Worm (Caenorhabditis elegans) whole organism, late embryonic: Measurements from ENCODE around the gene daf-11.

Source experiments
- C08G9.2 ChIP-seq: sonication (generic microtip); optimal IDR thresholded peaks from 2 replicates; lab custom pipeline; 2016; ENCODE audit warnings: mild to moderate bottlenecking, missing genetic modification characterization, moderate library complexity, missing compliant biosample characterization
- C38D4.7 ChIP-seq: fragments of 200-800 bp; sonication (Bioruptor generic); optimal IDR thresholded peaks from 2 replicates; lab custom pipeline; 2018; ENCODE audit warnings: mild to moderate bottlenecking, missing genetic modification characterization, moderate library complexity, missing compliant biosample characterization
- T23F11.4 ChIP-seq: fragments of 200-800 bp; sonication (Bioruptor generic); optimal IDR thresholded peaks from 2 replicates; lab custom pipeline; 2018; ENCODE audit warnings: mild to moderate bottlenecking, missing genetic modification characterization, missing compliant biosample characterization
- Y22D7AL.16 ChIP-seq: sonication (generic microtip); optimal IDR thresholded peaks from 2 replicates; lab custom pipeline; 2016; ENCODE audit warnings: missing genetic modification characterization, missing compliant biosample characterization
- ahr-1 ChIP-seq: sonication (generic microtip); optimal IDR thresholded peaks from 2 replicates; lab custom pipeline; 2016; ENCODE audit warnings: missing genetic modification characterization, missing compliant biosample characterization
- ceh-14 ChIP-seq: sonication (generic microtip); optimal IDR thresholded peaks from 2 replicates; lab custom pipeline; 2016; ENCODE audit warnings: missing genotype, missing genetic modification characterization, missing compliant biosample characterization
- ceh-34 ChIP-seq: sonication (generic microtip); optimal IDR thresholded peaks from 2 replicates; lab custom pipeline; 2016; ENCODE audit warnings: mild to moderate bottlenecking, missing genetic modification characterization, missing compliant biosample characterization
- ceh-45 ChIP-seq: fragments of 200-800 bp; sonication (Bioruptor generic); IDR thresholded peaks from 2 replicates; pipeline ENCODE4 v1.3.6; 2022; ENCODE audit warnings: missing genetic modification reagents, missing genetic modification characterization, missing compliant biosample characterization
- che-1 ChIP-seq: sonication (generic microtip); optimal IDR thresholded peaks from 2 replicates; lab custom pipeline; 2016; ENCODE audit warnings: mild to moderate bottlenecking, missing genetic modification characterization, missing compliant biosample characterization
- dmd-4 ChIP-seq: sonication (generic microtip); optimal IDR thresholded peaks from 2 replicates; lab custom pipeline; 2016; ENCODE audit warnings: borderline replicate concordance, missing genetic modification characterization, missing compliant biosample characterization
- dve-1 ChIP-seq: sonication (generic microtip); optimal IDR thresholded peaks from 2 replicates; lab custom pipeline; 2017; ENCODE audit warnings: antibody characterized with exemption, mild to moderate bottlenecking, missing genetic modification characterization, missing compliant biosample characterization
- fax-1 ChIP-seq: sonication (generic microtip); optimal IDR thresholded peaks from 2 replicates; lab custom pipeline; 2016; ENCODE audit warnings: missing genotype, missing genetic modification characterization, missing compliant biosample characterization
- fkh-10 ChIP-seq: fragments of 150-350 bp; optimal IDR thresholded peaks from 2 replicates; lab custom pipeline; 2014; ENCODE audit warnings: missing biosample characterization, missing genetic modification reagents, missing genetic modification characterization
- hlh-13 ChIP-seq: fragments of 200-800 bp; sonication (Bioruptor generic); optimal IDR thresholded peaks from 2 replicates; lab custom pipeline; 2018; ENCODE audit warnings: mild to moderate bottlenecking, missing genetic modification characterization, missing compliant biosample characterization
- hlh-30 ChIP-seq: sonication (generic microtip); optimal IDR thresholded peaks from 2 replicates; lab custom pipeline; 2017; ENCODE audit warnings: antibody characterized with exemption, missing genetic modification characterization, missing compliant biosample characterization; ENCODE audit not compliant: insufficient read depth
- lim-6 ChIP-seq: sonication (generic microtip); optimal IDR thresholded peaks from 2 replicates; lab custom pipeline; 2016; ENCODE audit warnings: missing genetic modification characterization, missing compliant biosample characterization
- lin-11 ChIP-seq: fragments of 200-800 bp; sonication (Bioruptor generic); optimal IDR thresholded peaks from 2 replicates; lab custom pipeline; 2018; ENCODE audit warnings: mild to moderate bottlenecking, missing genetic modification characterization, missing compliant biosample characterization
- nhr-11 ChIP-seq: fragments of 150-350 bp; optimal IDR thresholded peaks from 2 replicates; lab custom pipeline; 2014; ENCODE audit warnings: missing biosample characterization, missing genetic modification characterization
- odd-2 ChIP-seq: sonication (generic microtip); optimal IDR thresholded peaks from 2 replicates; lab custom pipeline; 2017; ENCODE audit warnings: antibody characterized with exemption, mild to moderate bottlenecking, missing genetic modification characterization, missing compliant biosample characterization
- pag-3 ChIP-seq: sonication (generic microtip); optimal IDR thresholded peaks from 2 replicates; lab custom pipeline; 2016; ENCODE audit warnings: missing compliant biosample characterization, missing genetic modification characterization, borderline replicate concordance
- pax-1 ChIP-seq: fragments of 150-350 bp; optimal IDR thresholded peaks from 2 replicates; lab custom pipeline; 2014; ENCODE audit warnings: missing biosample characterization, missing genetic modification characterization
- pqm-1 ChIP-seq: sonication (generic microtip); optimal IDR thresholded peaks from 2 replicates; lab custom pipeline; 2016; ENCODE audit warnings: missing genetic modification characterization, missing compliant biosample characterization
- pros-1 ChIP-seq: fragments of 150-350 bp; optimal IDR thresholded peaks from 2 replicates; lab custom pipeline; 2014; ENCODE audit warnings: missing biosample characterization, missing genetic modification reagents, missing genetic modification characterization
- ref-2 ChIP-seq: sonication (generic microtip); optimal IDR thresholded peaks from 2 replicates; lab custom pipeline; 2016; ENCODE audit warnings: missing genetic modification characterization, missing compliant biosample characterization
- rnt-1 ChIP-seq: sonication (generic microtip); optimal IDR thresholded peaks from 2 replicates; lab custom pipeline; 2016; ENCODE audit warnings: missing genetic modification characterization, missing compliant biosample characterization
- sdc-2 ChIP-seq: sonication (generic microtip); optimal IDR thresholded peaks from 2 replicates; lab custom pipeline; 2016; ENCODE audit warnings: missing genotype, missing genetic modification characterization, missing compliant biosample characterization
- sox-2 ChIP-seq: fragments of 200-800 bp; sonication (Bioruptor generic); IDR thresholded peaks from 2 replicates; pipeline ENCODE4 v1.3.6; 2022; ENCODE audit warnings: missing genetic modification reagents, missing genetic modification characterization, missing compliant biosample characterization
- ttx-3 ChIP-seq: sonication (generic microtip); optimal IDR thresholded peaks from 2 replicates; lab custom pipeline; 2016; ENCODE audit warnings: missing genetic modification reagents, missing genetic modification characterization, missing compliant biosample characterization
- unc-3 ChIP-seq, 2 experiments: fragments of 200-800 bp in 1 of 2; sonication (Bioruptor generic) in 1 of 2; sonication (generic microtip) in 1 of 2; conservative IDR thresholded peaks in 1 of 2; optimal IDR thresholded peaks in 1 of 2; 2 replicates each; pipeline versions ENCODE4 v1.3.6 to Lab custom; 2016 to 2022; ENCODE audit warnings: missing compliant biosample characterization in 2 of 2, missing genetic modification characterization in 2 of 2, missing genetic modification reagents in 1 of 2
- unc-42 ChIP-seq: sonication (generic microtip); optimal IDR thresholded peaks from 2 replicates; lab custom pipeline; 2016; ENCODE audit warnings: missing genotype, missing genetic modification characterization, missing compliant biosample characterization
- unc-55 ChIP-seq: sonication (generic microtip); optimal IDR thresholded peaks from 2 replicates; lab custom pipeline; 2017; ENCODE audit warnings: missing biosample characterization, missing genetic modification reagents, missing genetic modification characterization
- ztf-16 ChIP-seq: sonication (generic microtip); optimal IDR thresholded peaks from 2 replicates; lab custom pipeline; 2017; ENCODE audit warnings: missing genetic modification characterization, missing compliant biosample characterization

daf-11 gene

DNA sequence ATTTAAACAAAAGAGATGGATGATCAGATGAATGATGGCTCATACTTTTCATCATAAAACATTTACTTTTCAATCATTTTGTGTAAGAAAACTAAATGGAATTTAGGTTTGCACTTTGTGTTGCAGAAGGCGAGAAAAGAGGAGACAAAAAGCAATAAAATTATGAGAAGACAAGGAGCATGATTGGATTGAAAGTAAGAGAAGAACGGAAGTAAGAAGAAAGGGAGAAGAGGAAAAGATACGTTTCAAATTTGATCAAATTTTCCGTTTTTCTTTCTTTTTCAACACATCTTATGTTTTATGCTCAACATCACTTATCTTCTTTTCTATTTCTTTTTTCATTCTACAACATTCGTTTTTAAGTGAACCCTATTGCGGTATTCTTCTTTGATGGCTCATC is 21.2 kb downstream of the daf-11 start:
- no peak for TF ChIP-seq pqm-1 (tag; lab: Kevin White, UChicago)
- peak; percentile 66 for TF ChIP-seq unc-42 (tag; lab: Kevin White, UChicago)

ce11 chrV:11697482-11697881 is 28.4 kb downstream of the daf-11 start:
- no peak for TF ChIP-seq sox-2 (GFP tag; lab: Robert Waterston, UW)
- TF ChIP-seq unc-42 (tag; lab: Kevin White, UChicago) = peak; percentile 85
- TF ChIP-seq ahr-1 = no peak
- no peak for TF ChIP-seq fax-1
- TF ChIP-seq ceh-34 (tag; lab: Kevin White, UChicago) = no peak
- no peak for TF ChIP-seq lim-6 (tag; lab: Kevin White, UChicago)
- no peak for TF ChIP-seq Y22D7AL.16 (tag; lab: Kevin White, UChicago)
- TF ChIP-seq pag-3 = no peak
- TF ChIP-seq pax-1 (tag; lab: Kevin White, UChicago) = no peak

DNA sequence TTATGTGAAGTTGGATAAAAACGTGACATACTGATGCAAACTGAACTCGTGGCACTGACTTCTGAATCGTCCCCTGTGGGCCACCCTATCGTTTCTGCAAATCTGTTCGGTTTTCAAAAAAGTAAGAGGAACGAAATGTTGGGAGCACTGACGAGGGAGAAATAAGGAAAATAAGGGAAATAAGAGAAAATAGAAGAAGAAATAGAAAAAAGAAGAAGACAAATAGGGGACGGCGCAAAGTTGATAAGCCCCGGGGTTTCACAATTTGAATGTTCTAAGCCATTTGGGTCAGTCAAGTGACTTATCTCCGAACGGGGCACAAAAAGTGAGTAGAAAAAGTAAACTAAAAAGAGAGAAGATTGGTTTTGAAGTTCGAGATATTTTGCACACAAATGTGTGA is 30.3 kb downstream of the daf-11 start, which contains the start of gene W05E10.5:
W05E10.5 (minus strand) TSS at position 101 of the 400 bp plus-strand sequence.
- TF ChIP-seq ceh-45 (GFP tag; lab: Robert Waterston, UW) = no peak
- TF ChIP-seq unc-3 (GFP tag; conservative IDR thresholded peaks at IDR 0.05; lab: Robert Waterston, UW) = no peak
- no peak for TF ChIP-seq unc-3 (tag; optimal IDR thresholded peaks at IDR 0.05; lab: Kevin White, UChicago)
- TF ChIP-seq fax-1 = no peak
- no peak for TF ChIP-seq ceh-14
- TF ChIP-seq ceh-34 (tag; lab: Kevin White, UChicago) = no peak
- no peak for TF ChIP-seq ref-2 (tag; lab: Kevin White, UChicago)
- TF ChIP-seq rnt-1 (tag; lab: Kevin White, UChicago) = no peak
- TF ChIP-seq sdc-2 = no peak

DNA sequence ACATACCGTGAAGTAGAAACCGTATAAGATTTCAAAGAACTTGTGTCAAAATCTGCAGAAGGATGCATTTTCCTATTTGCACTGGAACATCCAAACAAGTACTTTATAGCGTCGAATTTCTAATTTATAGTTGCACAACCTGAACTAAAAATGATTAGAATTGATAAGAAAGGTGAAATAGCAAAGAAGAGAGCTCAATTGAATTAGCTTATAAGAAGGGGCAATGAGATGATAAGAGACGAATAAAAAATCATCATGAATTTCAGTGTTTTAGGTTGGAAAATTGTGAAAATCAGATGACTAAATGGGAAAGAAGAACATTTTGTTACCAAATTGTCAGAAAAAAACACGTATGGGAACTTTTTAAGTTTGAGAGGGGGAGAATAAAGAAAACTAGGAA is 34.3 kb downstream of the daf-11 start, which contains the start of gene W05E10.1:
W05E10.1 (minus strand) TSS at position 139 of the 400 bp plus-strand sequence.
- TF ChIP-seq hlh-13 (GFP tag; lab: Kevin White, UChicago) (no peak), pax-1 (tag; lab: Kevin White, UChicago) (no peak), lin-11 (no peak), C38D4.7 (GFP tag; lab: Kevin White, UChicago) (no peak)
- TF ChIP-seq, all 69 proteins: peak for 0

ce11 chrV:11686877-11687276 is 39.0 kb downstream of the daf-11 start, which contains the start of gene W05E10.2:
Gene W05E10.2, plus strand, starts transcription at chrV:11687177.
- peak; percentile 8 for TF ChIP-seq unc-42 (tag; lab: Kevin White, UChicago)
- TF ChIP-seq pros-1 (tag; lab: Kevin White, UChicago) = no peak
- TF ChIP-seq hlh-30 (tag; lab: Kevin White, UChicago) = no peak

ce11 chrV:11682858-11683257 is 43.0 kb downstream of the daf-11 start:
- TF ChIP-seq ttx-3 (tag; lab: Kevin White, UChicago) (no peak), sdc-2 (no peak), odd-2 (tag; lab: Kevin White, UChicago) (no peak), dmd-4 (tag; lab: Kevin White, UChicago) (no peak)

- TF ChIP-seq ztf-16 (tag; lab: Kevin White, UChicago) (no peak), T23F11.4 (no peak), unc-55 (GFP tag; lab: Kevin White, UChicago) (peak; percentile 36), nhr-11 (tag; lab: Kevin White, UChicago) (no peak), C38D4.7 (GFP tag; lab: Kevin White, UChicago) (no peak), fkh-10 (GFP tag; lab: Kevin White, UChicago) (no peak), che-1 (tag; lab: Kevin White, UChicago) (no peak), C08G9.2 (tag; lab: Kevin White, UChicago) (no peak), rnt-1 (tag; lab: Kevin White, UChicago) (peak; percentile 11), dve-1 (no peak)
Observed at ce11 chrV:11680519-11681203, 45.2 kb downstream of the daf-11 start.
